Fruit fly (Drosophila melanogaster) whole organism, larva: ENCODE results near the gene CG32668.

Experiments
- noc ChIP-seq: fragments of 200-800 bp; sonication (Bioruptor generic); optimal IDR thresholded peaks from 3 replicates; lab custom pipeline; 2019; ENCODE audit warnings: missing biosample characterization, mild to moderate bottlenecking, missing genetic modification characterization, moderate library complexity

The CG32668 gene

DNA sequence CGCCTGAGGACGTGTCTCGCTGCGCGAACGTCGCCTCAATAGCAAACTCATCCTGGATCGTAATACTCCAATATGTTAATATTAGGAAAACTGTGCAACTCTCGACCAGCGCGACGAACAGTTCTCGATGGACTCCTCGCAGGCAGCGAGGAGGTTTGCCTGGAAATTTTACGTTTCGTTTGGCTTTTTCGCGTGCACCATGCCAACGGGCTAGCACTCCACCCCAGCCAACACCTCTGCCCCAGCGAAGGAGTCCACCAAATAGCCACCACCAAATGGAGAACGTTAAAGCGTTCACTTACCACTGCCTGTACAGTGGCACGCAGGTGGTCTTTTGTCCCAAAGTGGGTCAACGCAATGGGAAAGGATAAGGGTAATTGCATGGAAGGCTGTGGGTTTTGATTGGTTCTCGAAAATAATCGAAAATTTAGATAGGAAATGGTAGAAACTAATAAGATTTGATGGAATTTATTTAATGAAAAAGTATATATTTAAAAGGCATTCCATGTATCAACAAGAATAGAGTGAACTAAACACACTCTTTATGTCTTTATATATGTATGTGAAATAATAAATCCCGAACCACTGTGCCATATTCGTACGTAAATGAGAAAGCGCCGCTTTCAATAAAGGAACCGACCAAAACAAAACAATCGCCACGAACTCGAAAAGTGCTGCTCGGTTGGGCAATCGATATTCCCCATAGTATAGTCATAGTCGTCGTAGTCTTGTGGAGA lies at the start of gene CG32668:
Gene CG32668 (minus strand): TSS at position 51 of the 737 bp plus-strand sequence.
- TF ChIP-seq noc = no peak

DNA sequence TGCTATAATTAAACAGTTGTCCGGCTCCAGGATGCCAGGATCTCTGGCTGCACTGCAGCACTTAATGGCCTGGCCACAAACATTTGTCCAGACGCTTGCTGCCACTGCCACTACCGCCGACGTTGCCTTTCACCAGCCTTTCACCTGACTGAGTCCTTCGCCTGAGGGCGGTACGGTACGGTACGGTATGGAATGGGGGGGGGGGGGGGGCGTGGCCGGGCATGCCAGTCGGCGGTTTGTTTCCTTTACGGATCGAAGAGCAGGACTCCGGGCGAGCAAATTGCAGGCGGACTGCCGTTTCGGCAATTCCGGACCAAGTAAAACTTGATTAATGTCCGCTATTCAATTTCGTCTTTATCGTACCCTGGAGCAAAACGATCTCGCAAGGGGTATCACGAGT lies 43.5 kb upstream of the CG32668 start:
- no peak for TF ChIP-seq noc

DNA sequence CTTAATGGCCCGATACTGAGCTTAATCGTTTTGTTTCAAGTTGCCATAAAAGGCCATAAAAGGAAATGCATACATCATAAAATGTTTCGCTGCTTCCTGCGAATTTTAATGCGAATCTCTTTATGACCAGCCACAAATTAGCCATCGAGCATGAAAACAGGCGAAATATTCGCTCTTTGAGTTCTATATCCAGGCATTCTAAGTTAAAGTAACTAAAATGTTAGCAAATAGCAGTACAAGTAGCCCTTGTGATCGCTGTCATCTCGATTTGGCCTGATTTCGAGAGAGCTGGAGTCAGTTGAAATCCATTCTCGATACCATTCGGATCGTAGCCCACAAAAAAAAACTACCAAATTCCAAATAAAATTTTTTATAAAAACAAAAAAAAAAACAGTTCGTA lies 42.4 kb upstream of the CG32668 start, which contains the start of gene CG11106:
Gene CG11106 (plus strand): TSS at position 301 of the 400 bp plus-strand sequence.
- TF ChIP-seq noc = no peak

DNA sequence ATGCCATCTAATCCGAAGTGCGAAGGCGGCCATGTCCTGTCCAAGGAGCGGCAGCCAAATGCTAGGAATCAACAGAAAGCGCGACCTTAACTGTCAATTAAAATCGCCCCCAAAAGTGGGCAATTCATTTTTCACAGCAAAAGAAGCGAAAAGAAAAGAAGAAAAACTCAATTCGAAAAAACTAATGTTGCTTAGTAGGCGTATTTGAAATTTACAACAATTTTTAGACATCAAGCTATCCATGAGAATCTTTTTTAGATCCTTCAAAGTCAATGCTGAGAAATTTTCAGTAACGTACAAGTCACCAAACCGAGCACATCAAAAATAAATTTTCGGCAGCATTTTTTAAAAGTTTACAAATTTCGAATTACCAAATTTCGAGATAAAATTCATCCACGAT lies 23.1 kb upstream of the CG32668 start, which contains the start of gene CG15200:
Gene CG15200 (plus strand): TSS at position 301 of the 400 bp plus-strand sequence.
- no peak for TF ChIP-seq noc

DNA sequence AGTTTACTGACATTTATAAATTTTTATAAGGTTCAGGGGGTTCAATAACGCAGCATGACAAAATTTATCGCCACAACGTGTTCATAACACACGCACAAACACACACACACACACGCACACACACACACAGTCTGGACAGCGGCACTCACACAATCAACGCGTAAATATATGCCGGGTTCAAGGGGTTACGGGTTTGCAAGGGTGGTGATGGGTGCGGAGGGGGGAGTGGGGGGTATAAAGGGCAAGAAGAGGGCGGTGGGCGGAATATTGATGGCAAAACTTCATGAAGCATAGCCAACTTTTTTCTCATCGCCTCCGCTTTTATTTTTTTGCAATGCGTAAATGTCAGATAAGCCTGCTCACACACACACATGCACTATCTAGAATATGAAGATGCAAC lies 16.5 kb upstream of the CG32668 start:
- TF ChIP-seq noc = no peak

DNA sequence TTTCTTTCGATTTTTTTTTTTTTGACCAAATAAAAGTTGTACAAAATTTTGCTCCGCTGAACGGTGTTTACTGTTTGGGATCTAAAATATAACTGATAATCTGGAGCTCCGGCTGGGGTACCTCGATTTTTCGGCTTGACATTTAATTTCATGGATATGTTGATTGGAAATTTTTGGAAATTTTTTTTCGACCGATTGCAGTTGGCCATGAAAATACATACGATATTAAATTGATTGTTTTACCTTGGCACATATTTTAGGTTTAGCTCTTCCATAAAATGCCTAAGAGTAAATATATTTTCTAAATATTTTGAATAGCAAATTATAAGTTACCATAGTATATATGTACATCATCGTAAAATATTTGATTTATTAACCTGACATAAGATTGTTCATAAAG lies 11.0 kb upstream of the CG32668 start, which contains the start of gene CG1394:
Gene CG1394 (minus strand): TSS at position 101 of the 400 bp plus-strand sequence.
- TF ChIP-seq noc = no peak

DNA sequence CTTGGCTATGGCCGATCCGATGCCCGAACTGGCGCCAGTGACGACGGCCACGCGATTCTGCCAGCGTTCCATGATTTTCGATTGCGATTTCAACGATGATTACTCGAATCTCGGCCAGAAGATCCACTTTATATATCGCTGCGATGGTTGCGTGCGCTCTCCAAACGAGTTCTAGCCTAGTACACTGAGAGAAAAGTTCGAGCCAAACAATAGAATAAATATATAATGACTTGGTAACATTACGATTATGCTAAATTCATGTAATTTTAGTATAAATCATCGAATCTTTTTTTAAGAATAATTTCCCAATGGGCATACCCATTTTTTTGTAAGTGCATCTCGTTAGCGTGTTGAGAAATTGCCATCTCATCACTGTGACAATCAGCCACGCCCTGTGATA lies 9.4 kb upstream of the CG32668 start, which contains the start of gene Antdh:
Gene Antdh (minus strand): TSS at position 101 of the 400 bp plus-strand sequence.
- TF ChIP-seq noc = no peak

DNA sequence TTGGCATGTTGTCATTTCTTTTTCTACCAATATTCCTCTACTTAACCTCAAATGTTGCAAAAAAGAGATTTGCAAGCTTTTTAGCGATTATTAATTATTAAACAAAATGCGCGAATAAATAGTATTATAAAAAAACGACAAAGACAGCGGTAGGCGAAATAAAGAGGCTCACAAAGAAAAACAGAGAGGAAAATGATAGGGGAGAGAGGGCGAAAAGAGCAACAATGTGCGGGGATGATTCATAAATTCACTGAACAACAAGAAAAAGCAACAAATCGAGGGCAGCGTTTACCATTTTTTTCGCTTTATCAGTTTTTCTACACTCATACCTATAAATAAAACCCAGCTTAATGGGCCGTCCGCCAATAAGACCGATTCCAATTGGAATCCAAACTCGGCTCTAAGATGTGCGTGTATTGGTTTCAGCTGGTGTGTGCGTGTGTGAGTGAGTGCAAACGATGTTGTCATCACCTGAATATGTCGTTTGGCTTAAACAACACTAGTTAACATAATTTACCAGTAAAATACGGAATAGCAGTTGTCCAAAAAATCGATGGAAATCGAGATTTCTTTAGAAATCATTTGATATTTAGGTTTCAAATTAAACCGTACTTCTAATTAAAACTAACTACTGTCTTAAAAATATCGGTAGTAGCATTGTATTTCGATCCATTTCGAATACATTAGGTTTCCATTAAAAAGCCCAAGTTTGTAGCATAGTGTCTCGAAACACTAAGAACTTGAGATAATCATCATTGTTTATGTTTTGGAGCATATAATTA lies 3.6 kb downstream of the CG32668 start:
- TF ChIP-seq noc = peak; percentile 39

DNA sequence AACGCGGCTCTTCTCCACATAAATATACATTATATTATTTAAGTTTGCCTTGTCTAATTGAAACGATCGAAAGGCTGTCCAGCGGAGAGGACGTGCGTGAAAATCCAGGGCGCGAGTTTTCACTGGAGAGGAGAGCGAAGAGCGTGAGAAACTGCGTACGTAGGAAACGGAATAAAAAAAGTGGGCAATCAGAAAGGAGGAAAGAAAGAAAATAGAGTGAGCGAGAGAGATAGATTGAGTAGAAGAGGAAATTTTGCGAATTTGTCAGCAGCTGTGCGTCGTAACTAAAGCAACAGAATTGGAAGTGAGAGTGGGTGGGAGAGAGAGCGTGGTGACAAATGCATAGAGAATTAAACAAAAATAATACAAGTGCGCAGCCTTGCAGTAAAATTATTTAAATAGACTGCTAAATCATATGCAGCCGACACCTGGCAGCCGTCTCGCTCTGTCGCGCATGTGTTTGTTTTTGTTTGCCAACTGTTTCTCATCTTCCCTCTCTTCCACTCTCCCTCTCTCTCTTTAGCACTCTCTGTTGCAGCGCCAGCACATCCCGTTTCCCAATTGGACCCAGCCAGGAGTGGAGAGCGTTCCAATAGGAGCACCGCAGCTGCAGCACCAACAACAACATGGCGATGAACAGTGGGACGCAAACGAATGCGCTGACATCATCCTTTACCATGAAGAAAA lies 4.9 kb downstream of the CG32668 start:
- TF ChIP-seq noc = no peak

DNA sequence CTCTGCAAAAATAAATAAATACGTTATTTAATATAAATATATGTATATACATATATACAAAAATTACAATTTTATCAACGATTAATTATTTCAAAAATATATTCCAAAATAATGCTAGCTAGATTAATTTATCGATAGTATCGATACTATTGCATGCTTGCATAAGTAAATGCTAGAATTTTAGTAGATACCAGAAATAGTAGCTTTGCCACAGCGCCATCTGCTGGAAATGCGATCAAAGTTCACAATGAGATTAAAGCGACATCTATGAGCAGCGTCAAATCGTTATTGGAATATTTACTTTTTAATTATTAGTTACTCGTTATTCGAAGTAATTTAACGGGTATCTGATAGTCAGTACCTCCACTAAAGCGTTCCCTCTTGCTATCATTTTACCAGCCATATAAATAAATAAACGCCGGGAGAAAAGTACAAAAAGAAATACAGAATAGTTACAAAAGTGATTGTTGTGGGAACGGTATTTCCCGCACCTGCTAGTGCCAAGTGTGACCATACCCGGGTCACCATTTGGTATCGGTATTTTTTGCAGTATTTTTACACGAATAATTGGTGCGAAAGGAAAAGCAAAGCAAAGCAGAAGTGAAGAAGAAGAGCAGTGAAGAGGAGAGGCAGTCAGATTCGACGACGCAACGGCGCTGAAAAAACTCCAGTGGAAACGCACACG lies 5.6 kb downstream of the CG32668 start, which contains the start of the genes rtv and Dlic:
Gene rtv (minus strand): TSS at position 165 of the 685 bp plus-strand sequence.
Gene Dlic (plus strand): TSS at position 596 of the 685 bp plus-strand sequence.
- TF ChIP-seq noc = no peak

DNA sequence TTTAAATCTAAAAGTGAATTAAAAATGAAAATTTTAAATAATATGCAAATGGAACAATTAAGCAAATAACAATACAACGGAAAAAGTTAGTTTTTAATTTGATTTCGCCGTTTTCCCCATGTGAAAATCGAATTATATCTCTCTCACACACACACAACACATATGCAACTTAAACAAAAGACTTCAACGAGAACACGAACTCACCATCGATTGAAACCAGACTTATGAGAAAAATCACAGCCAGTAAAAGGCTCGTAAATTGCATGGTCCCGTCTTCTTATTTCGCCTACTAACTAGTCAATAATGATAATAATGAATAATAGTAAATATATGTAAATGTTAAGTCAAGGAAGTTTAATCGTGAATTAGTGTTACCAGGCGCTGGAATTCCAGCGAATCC lies 6.1 kb downstream of the CG32668 start:
- no peak for TF ChIP-seq noc

DNA sequence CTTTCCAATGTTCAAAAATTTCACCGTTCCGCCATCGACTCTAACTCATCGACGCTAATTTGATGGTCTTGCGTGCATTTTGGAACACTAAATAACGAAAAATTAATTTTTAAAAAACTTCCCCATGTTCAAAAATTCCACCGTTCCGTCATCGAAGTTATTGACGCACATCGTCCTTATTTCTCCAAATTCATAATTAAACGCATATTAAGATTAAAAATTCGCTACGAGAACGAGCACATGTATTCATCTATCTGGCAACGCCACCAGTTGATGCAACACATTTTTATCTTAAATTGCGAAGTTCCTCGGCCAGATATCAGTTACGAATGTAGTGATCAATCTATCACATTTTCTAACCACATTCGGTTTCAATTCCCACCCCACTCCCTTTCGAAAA lies 10.4 kb downstream of the CG32668 start, which contains the start of gene Lint-1:
Gene Lint-1 (plus strand): TSS at position 123 of the 400 bp plus-strand sequence.
- TF ChIP-seq noc = no peak

DNA sequence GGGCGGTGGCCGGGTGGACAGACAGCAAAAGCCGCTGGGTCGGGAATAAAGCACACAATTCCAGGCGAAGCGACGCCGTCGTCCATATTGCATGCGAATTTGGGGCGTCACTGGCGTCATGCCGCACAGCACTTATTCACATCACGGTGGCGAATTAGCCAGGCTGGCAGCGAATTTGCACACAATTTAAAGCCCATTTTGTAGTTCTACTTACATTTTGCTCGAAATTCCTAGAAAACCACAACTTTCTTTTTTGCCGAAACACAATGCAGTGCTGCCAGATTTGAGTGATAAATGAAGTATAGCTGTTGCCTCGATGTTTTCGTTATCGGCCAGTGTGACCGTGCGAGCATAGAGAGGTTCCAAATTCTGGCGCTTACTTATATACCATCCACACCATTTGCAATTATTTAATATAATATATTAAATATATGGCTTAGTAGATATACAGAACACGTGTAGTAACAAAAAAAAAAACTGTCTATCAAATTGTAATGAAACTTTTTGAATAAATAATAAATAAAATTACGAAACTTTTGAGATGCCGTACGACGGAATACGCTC lies 11.2 kb downstream of the CG32668 start, which contains the start of gene Ran:
Gene Ran (minus strand): TSS at position 445 of the 564 bp plus-strand sequence.
- TF ChIP-seq noc = no peak

DNA sequence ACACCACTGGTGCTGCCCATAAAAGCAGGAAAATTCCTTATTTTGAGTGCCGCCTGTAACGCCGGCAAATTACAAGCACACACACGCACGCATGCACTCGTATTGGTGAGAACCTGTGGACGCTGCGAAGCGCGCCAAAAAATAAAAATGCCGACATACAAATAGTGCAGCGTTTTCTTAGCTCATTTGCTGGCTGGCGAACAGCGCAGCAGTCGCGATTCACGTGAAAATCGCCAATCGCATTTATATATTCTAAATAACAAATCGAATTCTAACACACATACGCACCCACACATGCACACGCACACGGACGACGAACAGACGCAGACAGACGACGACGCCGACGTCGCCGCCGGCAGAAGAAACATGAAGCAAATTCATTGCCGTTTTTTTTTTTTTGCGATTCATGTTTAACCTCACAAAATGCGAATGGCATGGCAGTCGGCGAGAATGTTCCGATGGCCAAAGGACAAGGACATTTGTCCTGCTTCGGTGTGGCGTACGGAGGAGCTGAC lies 11.9 kb downstream of the CG32668 start:
- TF ChIP-seq noc = no peak

DNA sequence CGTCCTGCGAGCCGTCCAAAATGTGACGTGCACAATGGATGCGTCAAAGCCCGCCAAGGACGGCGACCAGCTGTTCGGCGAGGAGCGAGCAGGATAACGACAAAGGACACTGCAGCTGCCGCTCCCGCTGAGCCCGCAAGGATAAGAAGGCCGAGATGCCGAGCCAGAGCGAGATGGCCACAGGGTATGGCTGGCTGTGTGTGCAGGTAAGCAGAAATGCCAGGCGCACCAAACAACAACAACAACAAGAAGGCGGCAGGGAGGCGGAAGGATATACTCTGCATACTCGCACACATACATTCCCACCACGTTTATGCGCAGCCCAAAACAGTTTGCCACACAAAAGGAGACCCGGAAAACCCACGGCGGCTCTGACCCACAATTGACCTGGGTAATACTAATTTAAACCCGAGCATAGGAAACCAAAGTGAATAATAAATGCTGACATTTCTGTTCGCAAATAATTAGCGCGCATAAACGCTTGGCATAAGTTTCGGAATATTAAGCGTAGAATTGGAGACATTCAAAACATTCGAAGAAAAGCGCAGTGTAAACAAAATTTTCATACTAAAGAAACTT lies 12.9 kb downstream of the CG32668 start:
- TF ChIP-seq noc = no peak
